Fruit fly (Drosophila melanogaster): ENCODE measurements around the gene CG16781.

Gene CG16781

DNA sequence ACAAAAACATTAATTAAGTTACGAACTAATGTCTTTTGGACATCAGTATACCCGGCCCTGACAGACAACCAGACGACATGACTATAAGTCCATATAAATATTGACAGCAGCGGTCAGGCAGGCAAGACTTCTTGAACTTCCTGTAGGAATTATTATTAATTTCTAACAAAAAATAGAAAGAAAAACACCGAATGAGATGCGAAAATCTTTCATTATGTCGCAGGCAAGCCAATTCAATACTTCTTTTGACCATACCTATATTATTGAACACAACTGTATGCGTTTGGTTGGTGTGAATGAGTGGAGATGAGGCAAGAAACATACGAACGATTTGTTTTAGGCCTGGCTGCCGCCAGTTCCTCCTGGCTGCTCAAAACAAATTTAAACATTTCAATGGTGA, 38.9 kb downstream of the CG16781 start (continued):
- TF ChIP-seq Dfd (GFP tag; optimal IDR thresholded peaks at IDR 0.05) (no peak), fd3F (GFP tag; optimal IDR thresholded peaks at IDR 0.05) (peak; percentile 71), Atf3 (GFP tag; optimal IDR thresholded peaks at IDR 0.05) (peak; percentile 58), CG14014 (GFP tag; IDR thresholded peaks at IDR 0.05) (peak; percentile 79), CG17186 (GFP tag; optimal IDR thresholded peaks at IDR 0.05) (no peak), CG3995 (GFP tag; optimal IDR thresholded peaks at IDR 0.05) (peak; percentile 29), CG12744 (GFP tag; optimal IDR thresholded peaks at IDR 0.05) (peak; percentile 73), Med (GFP tag) (peak; percentile 95), cg (GFP tag; optimal IDR thresholded peaks at IDR 0.05) (no peak), p53 (GFP tag; optimal IDR thresholded peaks at IDR 0.05) (no peak), grn (GFP tag; optimal IDR thresholded peaks at IDR 0.05) (no peak), CG3163 (GFP tag; optimal IDR thresholded peaks at IDR 0.05) (peak; percentile 37), ERR (GFP tag; optimal IDR thresholded peaks at IDR 0.05) (peak; percentile 46), eyg (GFP tag; optimal IDR thresholded peaks at IDR 0.05) (peak; percentile 32), hth (optimal IDR thresholded peaks at IDR 0.05) (no peak), CG7987 (GFP tag; optimal IDR thresholded peaks at IDR 0.05) (peak; percentile 67), CG7786 (GFP tag; optimal IDR thresholded peaks at IDR 0.05) (peak; percentile 73), HLHmδ (GFP tag; optimal IDR thresholded peaks at IDR 0.05) (no peak), gce (GFP tag; IDR thresholded peaks at IDR 0.05) (peak; percentile 82), CG18476 (GFP tag; optimal IDR thresholded peaks at IDR 0.05) (peak; percentile 58), CG8924 (tag; optimal IDR thresholded peaks at IDR 0.05) (peak; percentile 82), CG33213 (GFP tag; optimal IDR thresholded peaks at IDR 0.05) (peak; percentile 37), aop (GFP tag; IDR thresholded peaks at IDR 0.05) (no peak), Blimp-1 (GFP tag; optimal IDR thresholded peaks at IDR 0.05) (peak; percentile 74), da (GFP tag; optimal IDR thresholded peaks at IDR 0.05) (peak; percentile 12), tna (GFP tag; IDR thresholded peaks at IDR 0.05; ENCODE audit: partially characterized antibody) (no peak), sens (GFP tag) (peak; percentile 97), Side (GFP tag; optimal IDR thresholded peaks at IDR 0.05) (peak; percentile 68), ci (GFP tag; IDR thresholded peaks at IDR 0.05) (peak; percentile 90), otp (GFP tag; IDR thresholded peaks at IDR 0.05) (peak; percentile 81), Optix (GFP tag; IDR thresholded peaks at IDR 0.05) (peak; percentile 68; the same call in 2 of the 3 replicates), CG4854 (GFP tag; optimal IDR thresholded peaks at IDR 0.05) (peak; percentile 67), CG12659 (GFP tag; optimal IDR thresholded peaks at IDR 0.05) (peak; percentile 80), CG9932 (GFP tag; IDR thresholded peaks at IDR 0.05) (peak; percentile 67), CG13775 (GFP tag; optimal IDR thresholded peaks at IDR 0.05) (peak; percentile 65), esg (GFP tag; conservative IDR thresholded peaks at IDR 0.05) (peak; percentile 77), CG12942 (GFP tag; optimal IDR thresholded peaks at IDR 0.05) (peak; percentile 57), slp2 (GFP tag; optimal IDR thresholded peaks at IDR 0.05) (peak; percentile 81), CG14860 (GFP tag; IDR thresholded peaks at IDR 0.05; ENCODE audit: partially characterized antibody) (no peak), gfzf (GFP tag; optimal IDR thresholded peaks at IDR 0.05) (no peak), CG17612 (GFP tag; IDR thresholded peaks at IDR 0.05) (no peak; the same call in 1 of the 2 replicates), jumu (GFP tag; optimal IDR thresholded peaks at IDR 0.05) (peak; percentile 65), crp (GFP tag; optimal IDR thresholded peaks at IDR 0.05) (peak in 1 of 2 experiments; percentile 18), CG3726 (GFP tag; IDR thresholded peaks at IDR 0.05) (peak; percentile 71; the same call in 2 of the 3 replicates), Abd-B (GFP tag; optimal IDR thresholded peaks at IDR 0.05) (peak; percentile 75), prd (optimal IDR thresholded peaks at IDR 0.05) (no peak), prd (GFP tag; IDR thresholded peaks at IDR 0.05) (peak; percentile 89), CG42726 (GFP tag; IDR thresholded peaks at IDR 0.05; ENCODE audit: partially characterized antibody) (no peak), Rfx (GFP tag; IDR thresholded peaks at IDR 0.05) (peak; percentile 85), CG11696 (GFP tag; IDR thresholded peaks at IDR 0.05) (peak; percentile 93), CG10431 (GFP tag; optimal IDR thresholded peaks at IDR 0.05) (no peak), PHDP (tag; optimal IDR thresholded peaks at IDR 0.05) (peak; percentile 87)
